Worm (Caenorhabditis elegans) whole organism, mixed stage, embryonic: ENCODE measurements around the gene ttr-17.

Experiments used
- ceh-39 ChIP-seq: fragments of 150-350 bp; optimal IDR thresholded peaks from 2 replicates; lab custom pipeline; 2014; ENCODE audit warnings: missing biosample characterization, missing genetic modification characterization
- mab-5 ChIP-seq: fragments of 150-350 bp; optimal IDR thresholded peaks from 2 replicates; lab custom pipeline; 2014; ENCODE audit warnings: missing biosample characterization, missing genetic modification characterization
- tbx-8 ChIP-seq: fragments of 200-800 bp; sonication (Bioruptor generic); optimal IDR thresholded peaks from 2 replicates; lab custom pipeline; 2018; ENCODE audit warnings: mild to moderate bottlenecking, missing genetic modification characterization, moderate library complexity, missing compliant biosample characterization

ce11 chrIV:11030893-11031292, 35.9 kb downstream of the ttr-17 start, which contains the start of gene hrg-4:
- TF ChIP-seq mab-5 (no peak), tbx-8 (GFP tag; lab: Kevin White, UChicago) (no peak), ceh-39 (tag; lab: Kevin White, UChicago) (no peak)
